Fruit fly (Drosophila melanogaster): Measurements from ENCODE around the gene ppk31.
A peak's percentile ranks its signal among the peaks of the same experiment; 100 is the strongest.

Gene ppk31

dm6 chr3R:27151516-27151823 is 11.5 kb upstream of the ppk31 start, which contains the start of gene Men-b (continued):
- TF ChIP-seq gt (GFP tag; IDR thresholded peaks at IDR 0.05) = no peak
- no peak for TF ChIP-seq CG30431 (GFP tag; optimal IDR thresholded peaks at IDR 0.05)
- TF ChIP-seq pb (GFP tag; optimal IDR thresholded peaks at IDR 0.05) = no peak
- no peak for TF ChIP-seq yki (optimal IDR thresholded peaks at IDR 0.05)
- TF ChIP-seq gro (GFP tag; optimal IDR thresholded peaks at IDR 0.05) = no peak
- no peak for TF ChIP-seq CG3726 (GFP tag; IDR thresholded peaks at IDR 0.05)
- TF ChIP-seq tio (GFP tag; optimal IDR thresholded peaks at IDR 0.05) = no peak
- TF ChIP-seq CG15601 (tag; optimal IDR thresholded peaks at IDR 0.05) = no peak
- no peak for TF ChIP-seq hb (GFP tag; IDR thresholded peaks at IDR 0.05; ENCODE audit: partially characterized antibody)
- no peak for TF ChIP-seq CG9215 (GFP tag; IDR thresholded peaks at IDR 0.05)
- TF ChIP-seq bsh (GFP tag; optimal IDR thresholded peaks at IDR 0.05) = no peak
- TF ChIP-seq CG4854 (GFP tag; optimal IDR thresholded peaks at IDR 0.05) = no peak
- TF ChIP-seq CG17361 (GFP tag; IDR thresholded peaks at IDR 0.05) = no peak
- TF ChIP-seq NC2α (GFP tag; optimal IDR thresholded peaks at IDR 0.05) = no peak
- TF ChIP-seq CG6813 (GFP tag; optimal IDR thresholded peaks at IDR 0.05) = no peak
- TF ChIP-seq CG4328 (GFP tag; optimal IDR thresholded peaks at IDR 0.05) = no peak
- no peak for TF ChIP-seq bowl (GFP tag; IDR thresholded peaks at IDR 0.05)
- TF ChIP-seq tll (GFP tag; optimal IDR thresholded peaks at IDR 0.05) = no peak
- no peak for TF ChIP-seq klu (GFP tag; IDR thresholded peaks at IDR 0.05)
- no peak for TF ChIP-seq wor (GFP tag; IDR thresholded peaks at IDR 0.05)
- no peak for TF ChIP-seq scrt (GFP tag; optimal IDR thresholded peaks at IDR 0.05)
- no peak for TF ChIP-seq Spps (tag; optimal IDR thresholded peaks at IDR 0.05)
- no peak for TF ChIP-seq Oaz (GFP tag; IDR thresholded peaks at IDR 0.05)
- TF ChIP-seq Bteb2 (GFP tag; optimal IDR thresholded peaks at IDR 0.05) = no peak
- TF ChIP-seq zen2 (GFP tag; IDR thresholded peaks at IDR 0.05; ENCODE audit: partially characterized antibody) = no peak
- no peak for TF ChIP-seq Taf1 (GFP tag; IDR thresholded peaks at IDR 0.05)
- no peak for TF ChIP-seq ara (GFP tag; IDR thresholded peaks at IDR 0.05)
- no peak for TF ChIP-seq dmrt99B (tag; optimal IDR thresholded peaks at IDR 0.05)
- no peak for TF ChIP-seq CG10267 (tag; optimal IDR thresholded peaks at IDR 0.05)
- TF ChIP-seq CG12071 (GFP tag; optimal IDR thresholded peaks at IDR 0.05) = no peak
- no peak for TF ChIP-seq CHES-1-like (GFP tag; optimal IDR thresholded peaks at IDR 0.05)
- no peak for TF ChIP-seq hth (optimal IDR thresholded peaks at IDR 0.05)
- no peak for TF ChIP-seq CG10209 (GFP tag; optimal IDR thresholded peaks at IDR 0.05)
- TF ChIP-seq Dp (GFP tag; optimal IDR thresholded peaks at IDR 0.05) = peak; percentile 80
- no peak for TF ChIP-seq sens-2 (GFP tag; IDR thresholded peaks at IDR 0.05)
- TF ChIP-seq CG1647 (GFP tag; optimal IDR thresholded peaks at IDR 0.05) = no peak
- TF ChIP-seq CG13296 (GFP tag; optimal IDR thresholded peaks at IDR 0.05) = no peak
- TF ChIP-seq Meics (GFP tag; optimal IDR thresholded peaks at IDR 0.05) = no peak
- peak; percentile 17 for TF ChIP-seq CG9932 (GFP tag; IDR thresholded peaks at IDR 0.05)
- no peak for TF ChIP-seq insv (GFP tag; optimal IDR thresholded peaks at IDR 0.05)
- TF ChIP-seq sna (GFP tag; IDR thresholded peaks at IDR 0.05; ENCODE audit: partially characterized antibody) = peak; percentile 38; the same call in 1 of the 2 replicates
- no peak for TF ChIP-seq CG1024 (GFP tag; IDR thresholded peaks at IDR 0.05)
- no peak for TF ChIP-seq CG6175 (GFP tag; IDR thresholded peaks at IDR 0.05)
- TF ChIP-seq CG13123 (GFP tag; optimal IDR thresholded peaks at IDR 0.05) = no peak
- peak; percentile 23 for TF ChIP-seq HmgD (GFP tag; optimal IDR thresholded peaks at IDR 0.05)
- no peak for TF ChIP-seq CG10147 (GFP tag; optimal IDR thresholded peaks at IDR 0.05)
- TF ChIP-seq Hr51 (GFP tag; optimal IDR thresholded peaks at IDR 0.05) = no peak
- no peak for TF ChIP-seq CG11085 (GFP tag; IDR thresholded peaks at IDR 0.05)
- TF ChIP-seq Ets97D (GFP tag; optimal IDR thresholded peaks at IDR 0.05) = peak; percentile 60
- no peak for TF ChIP-seq CG11695 (GFP tag; IDR thresholded peaks at IDR 0.05)
- TF ChIP-seq Med (GFP tag) = peak; percentile 87
- TF ChIP-seq CoRest (tag; optimal IDR thresholded peaks at IDR 0.05) = no peak
- no peak for TF ChIP-seq Hey (tag; optimal IDR thresholded peaks at IDR 0.05)
